Worm (Caenorhabditis elegans): Measurements from ENCODE around the gene C45G9.6.

DNA sequence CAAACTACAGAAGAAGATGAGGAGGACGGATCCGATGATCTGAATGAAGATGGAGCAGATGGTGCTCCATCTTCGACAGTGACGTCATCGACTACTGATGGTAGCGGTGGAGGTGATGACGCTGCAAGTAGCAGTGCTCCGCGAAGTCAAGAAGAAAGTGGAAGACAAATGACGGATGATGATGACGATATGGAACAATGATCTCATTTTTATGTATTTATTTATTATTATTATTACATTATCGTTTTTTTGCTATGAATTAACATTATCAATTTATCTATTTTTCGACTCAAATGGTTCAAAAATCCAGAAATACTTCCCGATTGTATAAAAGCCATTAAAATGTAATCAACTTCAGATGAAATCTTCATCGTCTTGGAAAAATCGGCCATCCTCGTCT is 14.6 kb upstream of the C45G9.6 start, which contains the start of gene R144.3:
- TF ChIP-seq ztf-11 (tag; optimal IDR thresholded peaks at IDR 0.05) (no peak), ZK546.5 (tag; optimal IDR thresholded peaks at IDR 0.05) (no peak), unc-55 (GFP tag; optimal IDR thresholded peaks at IDR 0.05) (no peak), skn-1 (tag; optimal IDR thresholded peaks at IDR 0.05) (no peak), unc-62 (GFP tag; optimal IDR thresholded peaks at IDR 0.05) (no peak), nhr-237 (tag; optimal IDR thresholded peaks at IDR 0.05) (no peak)
